Fruit fly (Drosophila melanogaster) whole organism, wandering third instar larva: ENCODE measurements around the gene DnaJ-1.

Experiments
- Abd-B ChIP-seq: fragments of >200 bp; optimal IDR thresholded peaks from 2 replicates; lab custom pipeline; 2017; ENCODE audit warnings: missing biosample characterization, missing genetic modification characterization
- CrebA ChIP-seq: fragments of 200-800 bp; sonication (Bioruptor generic); optimal IDR thresholded peaks from 2 replicates; lab custom pipeline; 2016; ENCODE audit warnings: missing biosample characterization, mild to moderate bottlenecking, missing genetic modification characterization, borderline replicate concordance
- Dfd ChIP-seq: fragments of >200 bp; optimal IDR thresholded peaks from 2 replicates; lab custom pipeline; 2017; ENCODE audit warnings: missing biosample characterization, missing genetic modification characterization
- HLH106 ChIP-seq: fragments of 200-800 bp; optimal IDR thresholded peaks from 3 replicates; lab custom pipeline; 2019; ENCODE audit warnings: missing biosample characterization, mild to moderate bottlenecking, missing genetic modification characterization, moderate library complexity
- Hnf4 ChIP-seq: fragments of 200-800 bp; sonication (Bioruptor generic); optimal IDR thresholded peaks from 2 replicates; lab custom pipeline; 2016; ENCODE audit warnings: missing biosample characterization, mild to moderate bottlenecking, missing genetic modification characterization
- Hr78 ChIP-seq: fragments of >200 bp; optimal IDR thresholded peaks from 2 replicates; lab custom pipeline; 2017; ENCODE audit warnings: missing biosample characterization, missing genetic modification characterization
- Jra ChIP-seq: sonication (Bioruptor generic); optimal IDR thresholded peaks from 2 replicates; lab custom pipeline; 2016; ENCODE audit warnings: missing biosample characterization, missing genetic modification characterization
- N ChIP-seq: fragments of >200 bp; optimal IDR thresholded peaks from 2 replicates; lab custom pipeline; 2018; ENCODE audit warnings: missing biosample characterization, missing external identifiers, missing genetic modification characterization
- OdsH ChIP-seq: fragments of 200-800 bp; sonication (Bioruptor generic); optimal IDR thresholded peaks from 2 replicates; lab custom pipeline; 2016; ENCODE audit warnings: missing biosample characterization, mild to moderate bottlenecking, missing genetic modification characterization
- Rel ChIP-seq, 2 experiments: fragments of 200-800 bp; sonication (Bioruptor generic) in 1 of 2; optimal IDR thresholded peaks; 2 replicates in 1 of 2; 3 replicates in 1 of 2; lab custom pipeline; 2016 to 2019; ENCODE audit warnings: mild to moderate bottlenecking in 2 of 2, missing biosample characterization in 2 of 2, missing genetic modification characterization in 2 of 2, moderate library complexity in 1 of 2
- Vsx2 ChIP-seq: fragments of 200-300, 225-300 bp; sonication (Bioruptor generic); optimal IDR thresholded peaks from 2 replicates; lab custom pipeline; 2018; ENCODE audit warnings: missing biosample characterization, missing genetic modification characterization; ENCODE audit not compliant: partially characterized antibody
- br ChIP-seq: fragments of 200-800 bp; sonication (Bioruptor generic); optimal IDR thresholded peaks from 2 replicates; lab custom pipeline; 2016; ENCODE audit warnings: missing biosample characterization, missing genetic modification characterization
- lola ChIP-seq: fragments of >200 bp; optimal IDR thresholded peaks from 2 replicates; lab custom pipeline; 2017; ENCODE audit warnings: missing biosample characterization, missing genetic modification characterization
- usp ChIP-seq: fragments of >200 bp; optimal IDR thresholded peaks from 2 replicates; lab custom pipeline; 2017; ENCODE audit warnings: missing biosample characterization, missing genetic modification characterization

DNA sequence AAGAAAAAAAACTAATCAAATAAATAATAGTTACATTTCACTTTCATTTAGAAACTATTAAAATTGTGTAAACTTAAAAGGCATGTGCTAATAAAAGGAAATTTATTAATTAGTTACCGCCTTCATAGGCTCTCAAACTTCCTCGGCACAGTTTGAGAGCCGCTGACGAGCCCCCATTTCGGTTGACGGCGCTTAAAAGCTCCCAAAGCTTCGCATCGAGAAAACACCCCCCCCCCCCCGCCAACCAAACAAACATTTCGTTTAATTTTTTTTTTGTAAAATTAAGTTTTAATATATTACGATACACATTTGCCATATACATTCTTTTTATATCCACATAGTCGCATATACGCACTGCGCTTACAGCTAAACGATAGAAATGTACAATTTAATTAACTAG lies 45.3 kb upstream of the DnaJ-1 start:
- TF ChIP-seq Dfd (GFP tag; lab: Kevin White, UChicago) (no peak), OdsH (GFP tag; lab: Kevin White, UChicago) (no peak), usp (GFP tag; lab: Kevin White, UChicago) (no peak), Abd-B (GFP tag; lab: Kevin White, UChicago) (no peak), Rel (GFP tag; optimal IDR thresholded peaks at IDR 0.05; lab: Kevin White, UChicago) (no peak), Rel (tag; optimal IDR thresholded peaks at IDR 0.05; lab: Kevin White, UChicago) (no peak), Jra (no peak), Vsx2 (GFP tag; lab: Kevin White, UChicago) (no peak), Hnf4 (no peak), lola (no peak), HLH106 (tag; lab: Kevin White, UChicago) (no peak), br (no peak), Hr78 (GFP tag; lab: Kevin White, UChicago) (no peak), CrebA (no peak), N (no peak)
